Fruit fly (Drosophila melanogaster): Measurements from ENCODE around the gene spn-A.
A peak's percentile ranks its signal among the peaks of the same experiment; 100 is the strongest.

Gene spn-A

dm6 chr3R:30052455-30053046, 3.3 kb downstream of the spn-A start, which contains the start of gene Jasper (continued):
- TF ChIP-seq CG12299 (tag; optimal IDR thresholded peaks at IDR 0.05): no peak
- TF ChIP-seq ttk (GFP tag; IDR thresholded peaks at IDR 0.05): no peak
- TF ChIP-seq cg (GFP tag; optimal IDR thresholded peaks at IDR 0.05): no peak
- TF ChIP-seq ara (GFP tag; IDR thresholded peaks at IDR 0.05): no peak
- TF ChIP-seq pros (GFP tag; optimal IDR thresholded peaks at IDR 0.05): no peak
- no peak for TF ChIP-seq dati (GFP tag; IDR thresholded peaks at IDR 0.05)
- no peak for TF ChIP-seq zfh1 (GFP tag; IDR thresholded peaks at IDR 0.05)
- TF ChIP-seq Fer2 (tag; optimal IDR thresholded peaks at IDR 0.05): no peak
- no peak for TF ChIP-seq CG31224 (GFP tag; IDR thresholded peaks at IDR 0.05)
- peak; percentile 16 for TF ChIP-seq ftz-f1 (GFP tag; optimal IDR thresholded peaks at IDR 0.05)
- no peak for TF ChIP-seq CG2199 (GFP tag; IDR thresholded peaks at IDR 0.05)
- TF ChIP-seq CG32772 (GFP tag; IDR thresholded peaks at IDR 0.05): no peak
- TF ChIP-seq stwl (tag; optimal IDR thresholded peaks at IDR 0.05): peak; percentile 61
- no peak for TF ChIP-seq Xbp1 (GFP tag; optimal IDR thresholded peaks at IDR 0.05)
- no peak for TF ChIP-seq CG14965 (GFP tag; optimal IDR thresholded peaks at IDR 0.05; ENCODE audit: borderline replicate concordance)
- no peak for TF ChIP-seq CG6813 (GFP tag; optimal IDR thresholded peaks at IDR 0.05)
- no peak for TF ChIP-seq Oaz (GFP tag; IDR thresholded peaks at IDR 0.05)
- no peak for TF ChIP-seq Fer3 (tag; optimal IDR thresholded peaks at IDR 0.05)
- peak; percentile 16 for TF ChIP-seq pfk (GFP tag; optimal IDR thresholded peaks at IDR 0.05)
- no peak for TF ChIP-seq CG2889 (GFP tag; IDR thresholded peaks at IDR 0.05)
- no peak for TF ChIP-seq Drgx (GFP tag; IDR thresholded peaks at IDR 0.05)
- TF ChIP-seq zf30C (GFP tag; optimal IDR thresholded peaks at IDR 0.05): no peak
- no peak for TF ChIP-seq shn (GFP tag; optimal IDR thresholded peaks at IDR 0.05)
- TF ChIP-seq dm (GFP tag; optimal IDR thresholded peaks at IDR 0.05): peak; percentile 14
- no peak for TF ChIP-seq Kr (GFP tag; optimal IDR thresholded peaks at IDR 0.05)
- no peak for TF ChIP-seq kay (GFP tag; optimal IDR thresholded peaks at IDR 0.05)
- TF ChIP-seq org-1 (GFP tag; optimal IDR thresholded peaks at IDR 0.05): no peak
- TF ChIP-seq Neu2 (GFP tag; optimal IDR thresholded peaks at IDR 0.05; ENCODE audit: borderline replicate concordance): no peak
- no peak for TF ChIP-seq pb (GFP tag; optimal IDR thresholded peaks at IDR 0.05)
- no peak for TF ChIP-seq CG8944 (GFP tag; optimal IDR thresholded peaks at IDR 0.05)
- TF ChIP-seq HLH4C (GFP tag; IDR thresholded peaks at IDR 0.05; ENCODE audit: partially characterized antibody): no peak
- peak; percentile 51 for TF ChIP-seq sug (tag; optimal IDR thresholded peaks at IDR 0.05)
- no peak for TF ChIP-seq mld (GFP tag; IDR thresholded peaks at IDR 0.05; ENCODE audit: partially characterized antibody)
- no peak for TF ChIP-seq Eip74EF (GFP tag; optimal IDR thresholded peaks at IDR 0.05)
- peak; percentile 39 for TF ChIP-seq gro (GFP tag; optimal IDR thresholded peaks at IDR 0.05)
- peak; percentile 83 for TF ChIP-seq MESR4 (GFP tag; optimal IDR thresholded peaks at IDR 0.05)
- no peak for TF ChIP-seq BtbVII (GFP tag; optimal IDR thresholded peaks at IDR 0.05)
- TF ChIP-seq CG6272 (GFP tag; IDR thresholded peaks at IDR 0.05): 0 out of 2 replicates have a peak, but pooled peaks have one; percentile 18
- no peak for TF ChIP-seq CG33557 (GFP tag; optimal IDR thresholded peaks at IDR 0.05)
- no peak for TF ChIP-seq CG11085 (GFP tag; IDR thresholded peaks at IDR 0.05)
- no peak for TF ChIP-seq CG30403 (GFP tag; optimal IDR thresholded peaks at IDR 0.05)
- TF ChIP-seq CG18011 (GFP tag; optimal IDR thresholded peaks at IDR 0.05): no peak
- TF ChIP-seq ATbp (GFP tag; optimal IDR thresholded peaks at IDR 0.05): no peak
- peak; percentile 99 for TF ChIP-seq pzg (GFP tag; optimal IDR thresholded peaks at IDR 0.05)
- no peak for TF ChIP-seq tio (GFP tag; optimal IDR thresholded peaks at IDR 0.05)
- no peak for TF ChIP-seq rib (GFP tag; IDR thresholded peaks at IDR 0.05)
- TF ChIP-seq Lpt (GFP tag; optimal IDR thresholded peaks at IDR 0.05): no peak
